Worm (Caenorhabditis elegans): ENCODE measurements around the gene srj-50.

- TF ChIP-seq ama-1 (optimal IDR thresholded peaks at IDR 0.05) (no peak), ets-7 (tag; optimal IDR thresholded peaks at IDR 0.05) (no peak), ceh-13 (GFP tag; optimal IDR thresholded peaks at IDR 0.05) (no peak)
Measured at ce11 chrV:2876188-2876831, 43.5 kb downstream of the srj-50 start.

Measured in whole organism, early embryonic.